Worm (Caenorhabditis elegans) whole organism, L1 larva: ENCODE results near the gene rpb-6.

Source experiments
- aly-2 ChIP-seq: fragments of 150-350 bp; optimal IDR thresholded peaks from 2 replicates; lab custom pipeline; 2014; ENCODE audit warnings: missing biosample characterization, missing genetic modification characterization
- ama-1 ChIP-seq: fragments of 150-350 bp; optimal IDR thresholded peaks from 2 replicates; lab custom pipeline; 2014
- blmp-1 ChIP-seq: fragments of 150-350 bp; optimal IDR thresholded peaks from 2 replicates; lab custom pipeline; 2014; ENCODE audit warnings: missing biosample characterization, missing genetic modification characterization
- ceh-63 ChIP-seq: fragments of 200-800 bp; sonication (Bioruptor generic); optimal IDR thresholded peaks from 2 replicates; lab custom pipeline; 2018; ENCODE audit warnings: mild to moderate bottlenecking, missing genetic modification characterization, missing compliant biosample characterization
- ceh-8 ChIP-seq: fragments of 200-800 bp; sonication (Bioruptor generic); optimal IDR thresholded peaks from 2 replicates; lab custom pipeline; 2018; ENCODE audit warnings: mild to moderate bottlenecking, missing genetic modification characterization, moderate library complexity, missing compliant biosample characterization
- ceh-90 ChIP-seq: sonication (generic microtip); optimal IDR thresholded peaks from 2 replicates; lab custom pipeline; 2016; ENCODE audit warnings: missing genetic modification characterization, missing compliant biosample characterization
- ces-1 ChIP-seq: fragments of 150-350 bp; optimal IDR thresholded peaks from 2 replicates; lab custom pipeline; 2014; ENCODE audit warnings: missing biosample characterization, missing genetic modification reagents, missing genetic modification characterization
- efl-1 ChIP-seq, 4 experiments: fragments of 150-350 bp; optimal IDR thresholded peaks in 3 of 4; peaks in 1 of 4; 1 replicate in 1 of 4; 2 replicates in 3 of 4; lab custom pipeline; 2014; ENCODE audit warnings: missing biosample characterization in 2 of 4, missing genetic modification characterization in 2 of 4, missing genetic modification reagents in 2 of 4
- efl-3 ChIP-seq: fragments of 200-800 bp; sonication (Bioruptor generic); optimal IDR thresholded peaks from 2 replicates; lab custom pipeline; 2018; ENCODE audit warnings: mild to moderate bottlenecking, missing genetic modification characterization, missing compliant biosample characterization
- egl-13 ChIP-seq: sonication (generic microtip); optimal IDR thresholded peaks from 2 replicates; lab custom pipeline; 2016; ENCODE audit warnings: missing genotype, missing genetic modification reagents, missing genetic modification characterization, missing compliant biosample characterization
- elt-2 ChIP-seq: sonication (generic microtip); optimal IDR thresholded peaks from 2 replicates; lab custom pipeline; 2016; ENCODE audit warnings: missing genetic modification characterization, mild to moderate bottlenecking, inconsistent platforms, missing compliant biosample characterization, missing genetic modification reagents
- ets-5 ChIP-seq: fragments of 200-800 bp; sonication (Bioruptor generic); IDR thresholded peaks from 2 replicates; pipeline ENCODE4 v1.3.6; 2022; ENCODE audit warnings: missing genetic modification characterization, missing compliant biosample characterization
- fkh-4 ChIP-seq: sonication (generic microtip); optimal IDR thresholded peaks from 2 replicates; lab custom pipeline; 2016; ENCODE audit warnings: missing compliant biosample characterization, missing genetic modification characterization, borderline replicate concordance
- fkh-8 ChIP-seq: sonication (generic microtip); optimal IDR thresholded peaks from 2 replicates; lab custom pipeline; 2016; ENCODE audit warnings: mild to moderate bottlenecking, missing genetic modification characterization, missing compliant biosample characterization
- fos-1 ChIP-seq: fragments of 150-350 bp; optimal IDR thresholded peaks from 2 replicates; lab custom pipeline; 2014; ENCODE audit warnings: missing biosample characterization, missing genetic modification characterization
- grh-1 ChIP-seq: fragments of 200-800 bp; sonication (Bioruptor generic); IDR thresholded peaks from 2 replicates; pipeline ENCODE4 v1.3.6; 2022; ENCODE audit warnings: missing genetic modification reagents, missing genetic modification characterization, missing compliant biosample characterization
- hlh-4 ChIP-seq: sonication (generic microtip); optimal IDR thresholded peaks from 2 replicates; lab custom pipeline; 2016; ENCODE audit warnings: mild to moderate bottlenecking, missing genetic modification characterization, missing compliant biosample characterization
- isw-1 ChIP-seq: fragments of 200-800 bp; sonication (Bioruptor generic); IDR thresholded peaks from 2 replicates; pipeline ENCODE4 v1.3.6; 2022; ENCODE audit warnings: missing genetic modification characterization, missing compliant biosample characterization
- jun-1 ChIP-seq: fragments of 150-350 bp; optimal IDR thresholded peaks from 2 replicates; lab custom pipeline; 2014; ENCODE audit warnings: missing biosample characterization, missing genetic modification reagents, missing genetic modification characterization
- lin-13 ChIP-seq: fragments of 150-350 bp; optimal IDR thresholded peaks from 2 replicates; lab custom pipeline; 2014; ENCODE audit warnings: missing biosample characterization, missing genetic modification reagents, missing genetic modification characterization
- lin-14 ChIP-seq: fragments of 200-800 bp; sonication (Bioruptor generic); optimal IDR thresholded peaks from 2 replicates; lab custom pipeline; 2018; ENCODE audit warnings: mild to moderate bottlenecking, missing genetic modification characterization, moderate library complexity, missing compliant biosample characterization
- lin-15B ChIP-seq: fragments of 150-350 bp; sonication (generic microtip); optimal IDR thresholded peaks from 3 replicates; lab custom pipeline; 2014; ENCODE audit warnings: missing biosample characterization, missing genetic modification characterization
- lir-3 ChIP-seq: sonication (generic microtip); optimal IDR thresholded peaks from 2 replicates; lab custom pipeline; 2016; ENCODE audit warnings: mild to moderate bottlenecking, missing genetic modification characterization, moderate library complexity, missing compliant biosample characterization; ENCODE audit not compliant: poor library complexity
- lsy-2 ChIP-seq, 2 experiments: fragments of 150-350 bp; optimal IDR thresholded peaks; 2 replicates each; lab custom pipeline; 2014; ENCODE audit warnings: missing biosample characterization in 2 of 2, missing genetic modification characterization in 2 of 2
- mab-9 ChIP-seq: fragments of 200-800 bp; sonication (Bioruptor generic); IDR thresholded peaks from 2 replicates; pipeline ENCODE4 v1.3.6; 2022; ENCODE audit warnings: missing genetic modification reagents, missing genetic modification characterization, missing compliant biosample characterization
- mdl-1 ChIP-seq, 2 experiments: fragments of 150-350 bp; optimal IDR thresholded peaks; 2 replicates each; lab custom pipeline; 2014 to 2017; ENCODE audit warnings: missing biosample characterization in 2 of 2, missing genetic modification characterization in 2 of 2, inconsistent platforms in 1 of 2
- nhr-11 ChIP-seq: fragments of 150-350 bp; optimal IDR thresholded peaks from 2 replicates; lab custom pipeline; 2014; ENCODE audit warnings: missing biosample characterization, missing genetic modification characterization
- nhr-237 ChIP-seq: fragments of 150-350 bp; optimal IDR thresholded peaks from 2 replicates; lab custom pipeline; 2014; ENCODE audit warnings: missing biosample characterization, missing genetic modification characterization
- nhr-28 ChIP-seq: fragments of 150-350 bp; optimal IDR thresholded peaks from 2 replicates; lab custom pipeline; 2014; ENCODE audit warnings: missing biosample characterization, missing genetic modification characterization
- nhr-76 ChIP-seq: sonication (generic microtip); optimal IDR thresholded peaks from 2 replicates; lab custom pipeline; 2017; ENCODE audit warnings: missing biosample characterization, missing genetic modification characterization
- nhr-77 ChIP-seq: fragments of 150-350 bp; optimal IDR thresholded peaks from 2 replicates; lab custom pipeline; 2014; ENCODE audit warnings: missing biosample characterization, missing genetic modification characterization
- nhr-84 ChIP-seq: sonication (generic microtip); optimal IDR thresholded peaks from 2 replicates; lab custom pipeline; 2017; ENCODE audit warnings: missing biosample characterization, missing genetic modification characterization
- nhr-90 ChIP-seq: sonication (generic microtip); optimal IDR thresholded peaks from 2 replicates; lab custom pipeline; 2016; ENCODE audit warnings: mild to moderate bottlenecking, missing genetic modification characterization, missing compliant biosample characterization; ENCODE audit not compliant: poor library complexity
- pqm-1 ChIP-seq: sonication (generic microtip); optimal IDR thresholded peaks from 3 replicates; lab custom pipeline; 2017; ENCODE audit warnings: missing biosample characterization, missing genetic modification characterization
- rnt-1 ChIP-seq: sonication (generic microtip); optimal IDR thresholded peaks from 2 replicates; lab custom pipeline; 2016; ENCODE audit warnings: mild to moderate bottlenecking, missing genetic modification characterization, moderate library complexity, missing compliant biosample characterization
- snpc-4 ChIP-seq: fragments of 150-350 bp; optimal IDR thresholded peaks from 2 replicates; lab custom pipeline; 2014; ENCODE audit warnings: missing biosample characterization, missing genetic modification characterization
- snu-23 ChIP-seq: sonication (generic microtip); optimal IDR thresholded peaks from 2 replicates; lab custom pipeline; 2016; ENCODE audit warnings: missing genetic modification characterization, missing compliant biosample characterization
- sox-4 ChIP-seq: sonication (generic microtip); optimal IDR thresholded peaks from 2 replicates; lab custom pipeline; 2016; ENCODE audit warnings: missing genetic modification characterization, missing compliant biosample characterization
- sptf-1 ChIP-seq: fragments of 150-350 bp; optimal IDR thresholded peaks from 2 replicates; lab custom pipeline; 2014; ENCODE audit warnings: missing biosample characterization, missing genetic modification characterization
- sup-37 ChIP-seq: fragments of 200-800 bp; sonication (Bioruptor generic); optimal IDR thresholded peaks from 2 replicates; lab custom pipeline; 2018; ENCODE audit warnings: mild to moderate bottlenecking, missing genetic modification characterization, missing compliant biosample characterization
- swsn-7 ChIP-seq: sonication (generic microtip); optimal IDR thresholded peaks from 2 replicates; lab custom pipeline; 2016; ENCODE audit warnings: missing genetic modification characterization, missing compliant biosample characterization
- tbx-2 ChIP-seq: sonication (generic microtip); optimal IDR thresholded peaks from 2 replicates; lab custom pipeline; 2016; ENCODE audit warnings: missing genetic modification characterization, missing compliant biosample characterization
- tlp-1 ChIP-seq: fragments of 150-350 bp; optimal IDR thresholded peaks from 2 replicates; lab custom pipeline; 2014; ENCODE audit warnings: missing biosample characterization, missing genetic modification characterization
- unc-86 ChIP-seq: sonication (generic microtip); optimal IDR thresholded peaks from 2 replicates; lab custom pipeline; 2016; ENCODE audit warnings: missing genetic modification characterization, missing compliant biosample characterization
- vab-15 ChIP-seq: sonication (generic microtip); optimal IDR thresholded peaks from 2 replicates; lab custom pipeline; 2017; ENCODE audit warnings: missing genotype, mild to moderate bottlenecking, missing genetic modification characterization, missing compliant biosample characterization
- xbp-1 ChIP-seq: sonication (generic microtip); optimal IDR thresholded peaks from 2 replicates; lab custom pipeline; 2016; ENCODE audit warnings: missing genetic modification characterization, missing compliant biosample characterization
- zag-1 ChIP-seq: fragments of 150-350 bp; optimal IDR thresholded peaks from 2 replicates; lab custom pipeline; 2014; ENCODE audit warnings: missing biosample characterization, missing genetic modification characterization
- ztf-11 ChIP-seq, 2 experiments: sonication (generic microtip); optimal IDR thresholded peaks; 2 replicates each; lab custom pipeline; 2016 to 2017; ENCODE audit warnings: missing genetic modification characterization in 2 of 2, missing biosample characterization in 1 of 2, missing compliant biosample characterization in 1 of 2

rpb-6 gene

ce11 chrII:10555484-10556075 lies 23.6 kb upstream of the rpb-6 start (continued):
- TF ChIP-seq pqm-1 (tag; lab: Kevin White, UChicago) (no peak), blmp-1 (tag; lab: Kevin White, UChicago) (peak; percentile 85), efl-3 (GFP tag; lab: Kevin White, UChicago) (no peak), tbx-2 (tag; lab: Kevin White, UChicago) (peak; percentile 59), nhr-77 (peak; percentile 11), grh-1 (GFP tag; lab: Robert Waterston, UW) (0 out of 2 replicates have a peak, but pooled peaks have one; percentile 37), mdl-1 (tag; optimal IDR thresholded peaks at IDR 0.05; lab: Kevin White, UChicago) (peak in 1 of 2 experiments; percentile 61)

ce11 chrII:10556550-10557205 lies 22.5 kb upstream of the rpb-6 start:
- TF ChIP-seq nhr-11, result no peak
- no peak for TF ChIP-seq unc-86 (tag; lab: Kevin White, UChicago)
- TF ChIP-seq lin-15B (tag; lab: Kevin White, UChicago), result no peak
- TF ChIP-seq efl-1 (optimal IDR thresholded peaks at IDR 0.05; lab: Kevin White, UChicago), result peak in 1 of 2 experiments; percentile 5
- peak in 1 of 2 experiments; percentile 91 for TF ChIP-seq efl-1 (GFP tag; optimal IDR thresholded peaks at IDR 0.05 in 1 of 2; lab: Kevin White, UChicago)
- peak; percentile 22 for TF ChIP-seq rnt-1 (tag; lab: Kevin White, UChicago)
- no peak for TF ChIP-seq snu-23 (GFP tag; lab: Kevin White, UChicago)
- TF ChIP-seq isw-1 (GFP tag; lab: Robert Waterston, UW), result no peak
- no peak for TF ChIP-seq zag-1
- peak; percentile 12 for TF ChIP-seq jun-1 (tag; lab: Kevin White, UChicago)
- TF ChIP-seq sox-4 (tag; lab: Kevin White, UChicago), result no peak
- no peak for TF ChIP-seq xbp-1
- no peak for TF ChIP-seq nhr-90 (tag; lab: Kevin White, UChicago)
- TF ChIP-seq vab-15 (tag; lab: Kevin White, UChicago), result no peak
- TF ChIP-seq nhr-84 (tag; lab: Kevin White, UChicago), result no peak
- no peak for TF ChIP-seq ztf-11 (tag; optimal IDR thresholded peaks at IDR 0.05; lab: Kevin White, UChicago)
- TF ChIP-seq lin-13 (GFP tag; lab: Kevin White, UChicago), result no peak
- no peak for TF ChIP-seq efl-3 (GFP tag; lab: Kevin White, UChicago)
- TF ChIP-seq ces-1 (GFP tag; lab: Kevin White, UChicago), result no peak
- no peak for TF ChIP-seq swsn-7
- no peak for TF ChIP-seq snpc-4 (tag; lab: Kevin White, UChicago)
- TF ChIP-seq nhr-28 (tag; lab: Kevin White, UChicago), result no peak
- TF ChIP-seq ceh-63 (GFP tag; lab: Kevin White, UChicago), result no peak
- TF ChIP-seq tbx-2 (tag; lab: Kevin White, UChicago), result no peak
- TF ChIP-seq nhr-237 (tag; lab: Kevin White, UChicago), result no peak
- TF ChIP-seq lsy-2 (tag; optimal IDR thresholded peaks at IDR 0.05; lab: Kevin White, UChicago), result peak in 1 of 2 experiments; percentile 27
- TF ChIP-seq nhr-76 (tag; lab: Kevin White, UChicago), result no peak
- TF ChIP-seq ceh-8, result no peak

- TF ChIP-seq fos-1 (peak; percentile 15), swsn-7 (peak; percentile 37), lin-14 (GFP tag; lab: Kevin White, UChicago) (peak; percentile 79), isw-1 (GFP tag; lab: Robert Waterston, UW) (no peak), ama-1 (peak; percentile 67), lin-13 (GFP tag; lab: Kevin White, UChicago) (peak; percentile 11), lir-3 (tag; lab: Kevin White, UChicago) (peak; percentile 45), fkh-8 (tag; lab: Kevin White, UChicago) (peak; percentile 8), sup-37 (no peak), aly-2 (tag; lab: Kevin White, UChicago) (no peak), nhr-76 (tag; lab: Kevin White, UChicago) (no peak), fkh-4 (tag; lab: Kevin White, UChicago) (no peak), nhr-84 (tag; lab: Kevin White, UChicago) (no peak), blmp-1 (tag; lab: Kevin White, UChicago) (peak; percentile 79), ceh-90 (tag; lab: Kevin White, UChicago) (no peak), ets-5 (no peak), egl-13 (tag; lab: Kevin White, UChicago) (no peak), efl-3 (GFP tag; lab: Kevin White, UChicago) (no peak), elt-2 (tag; lab: Kevin White, UChicago) (peak; percentile 22), sptf-1 (tag; lab: Kevin White, UChicago) (no peak), lsy-2 (tag; optimal IDR thresholded peaks at IDR 0.05; lab: Kevin White, UChicago) (peak; percentile 41 to 67), hlh-4 (tag; lab: Kevin White, UChicago) (no peak), tlp-1 (no peak), mab-9 (no peak)
Observed at ce11 chrII:10557206-10557574, 22.0 kb upstream of the rpb-6 start.
